Worm (Caenorhabditis elegans) whole organism, mixed stage, embryonic: ENCODE measurements around the gene mihp-2.

ENCODE experiments used
- ceh-39 ChIP-seq: fragments of 150-350 bp; optimal IDR thresholded peaks from 2 replicates; lab custom pipeline; 2014; ENCODE audit warnings: missing biosample characterization, missing genetic modification characterization
- elt-3 ChIP-seq: fragments of 150-350 bp; optimal IDR thresholded peaks from 2 replicates; lab custom pipeline; 2014; ENCODE audit warnings: missing biosample characterization, missing genetic modification characterization
- lin-13 ChIP-seq: fragments of 150-350 bp; optimal IDR thresholded peaks from 2 replicates; lab custom pipeline; 2014; ENCODE audit warnings: missing biosample characterization, missing genetic modification characterization
- mab-5 ChIP-seq: fragments of 150-350 bp; optimal IDR thresholded peaks from 2 replicates; lab custom pipeline; 2014; ENCODE audit warnings: missing biosample characterization, missing genetic modification characterization
- mep-1 ChIP-seq: fragments of 150-350 bp; optimal IDR thresholded peaks from 2 replicates; lab custom pipeline; 2017; ENCODE audit warnings: missing biosample characterization, missing genetic modification reagents, missing genetic modification characterization, inconsistent platforms
- nhr-2 ChIP-seq: fragments of 150-350 bp; optimal IDR thresholded peaks from 2 replicates; lab custom pipeline; 2014; ENCODE audit warnings: missing biosample characterization, missing genetic modification characterization
- nhr-237 ChIP-seq: fragments of 150-350 bp; optimal IDR thresholded peaks from 2 replicates; lab custom pipeline; 2014; ENCODE audit warnings: missing biosample characterization, missing genetic modification characterization
- nhr-76 ChIP-seq: sonication (generic microtip); optimal IDR thresholded peaks from 2 replicates; lab custom pipeline; 2017; ENCODE audit warnings: missing biosample characterization, missing genetic modification characterization
- pha-4 ChIP-seq: fragments of 150-350 bp; optimal IDR thresholded peaks from 2 replicates; lab custom pipeline; 2018; ENCODE audit warnings: missing biosample characterization, missing genetic modification reagents, missing genetic modification characterization
- snpc-4 ChIP-seq: fragments of 150-350 bp; optimal IDR thresholded peaks from 2 replicates; lab custom pipeline; 2014; ENCODE audit warnings: missing biosample characterization, missing genetic modification characterization
- unc-62 ChIP-seq: fragments of 150-350 bp; optimal IDR thresholded peaks from 2 replicates; lab custom pipeline; 2014; ENCODE audit warnings: missing biosample characterization, missing genetic modification reagents, missing genetic modification characterization
- zip-8 ChIP-seq: fragments of 150-350 bp; optimal IDR thresholded peaks from 2 replicates; lab custom pipeline; 2014; ENCODE audit warnings: missing biosample characterization, missing genetic modification characterization

ce11 chrV:18930748-18931147, 27.2 kb downstream of the mihp-2 start:
- TF ChIP-seq nhr-237 (tag; lab: Kevin White, UChicago) = no peak
- TF ChIP-seq mep-1 = no peak
- no peak for TF ChIP-seq mab-5 (tag; lab: Kevin White, UChicago)
- no peak for TF ChIP-seq unc-62 (GFP tag; lab: Kevin White, UChicago)
- TF ChIP-seq snpc-4 = no peak
- no peak for TF ChIP-seq nhr-2 (tag; lab: Kevin White, UChicago)
- no peak for TF ChIP-seq ceh-39
- no peak for TF ChIP-seq lin-13 (tag; lab: Kevin White, UChicago)
- no peak for TF ChIP-seq pha-4 (tag; lab: Kevin White, UChicago)
- TF ChIP-seq nhr-76 = no peak
- TF ChIP-seq zip-8 (tag; lab: Kevin White, UChicago) = no peak
- TF ChIP-seq elt-3 (tag; lab: Kevin White, UChicago) = no peak
